Worm (Caenorhabditis elegans) whole organism, L4/young adult: ENCODE results near the gene cdh-12.

Source experiments
- W03F9.2 ChIP-seq: fragments of 150-350 bp; optimal IDR thresholded peaks from 2 replicates; lab custom pipeline; 2014; ENCODE audit warnings: missing biosample characterization, missing genetic modification characterization
- him-1 ChIP-seq: sonication (generic microtip); optimal IDR thresholded peaks from 2 replicates; lab custom pipeline; 2016; ENCODE audit warnings: missing genotype, missing genetic modification reagents, missing genetic modification characterization, missing compliant biosample characterization

DNA sequence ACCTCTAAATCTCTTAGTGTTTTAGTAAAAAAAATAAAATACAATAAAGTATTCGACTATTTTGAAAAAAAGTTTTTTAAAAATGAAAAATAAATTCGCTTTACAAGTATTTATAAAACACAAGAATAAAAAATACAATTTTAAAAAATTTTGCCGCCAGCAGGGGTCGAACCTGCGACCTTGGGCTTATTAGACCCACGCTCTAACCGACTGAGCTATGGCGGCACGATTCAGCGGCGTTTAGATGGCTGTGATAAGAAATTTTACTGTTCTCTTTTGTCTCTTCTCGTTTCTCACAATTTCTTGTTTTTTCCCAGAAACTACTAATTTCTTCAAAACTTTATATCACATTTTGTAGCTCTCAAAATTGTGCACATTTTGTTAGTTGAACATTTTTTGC lies 11.4 kb downstream of the cdh-12 start:
- TF ChIP-seq him-1 (tag; lab: Kevin White, UChicago), result no peak
- TF ChIP-seq W03F9.2, result no peak
